1 fruit fly cellular context compared by ENCODE assay signal in genomic region chrX:15066374-15067057, dm6.
TF ChIP-seq lines count a peak whose summit lies in the region.

Gene opm (minus strand): TSS chrX:15066432.
Gene dob (plus strand): TSS chrX:15067007.

TF ChIP-seq in whole organism, embryonic, 481 proteins besides CTCF, POLR2A, EP300 and RAD21 (continued from another document and continues in another):
- TF ChIP-seq Ets97D (GFP tag; optimal IDR thresholded peaks at IDR 0.05; lab: Kevin White, UChicago), result peak; percentile 39
- no peak for TF ChIP-seq Hey (tag; optimal IDR thresholded peaks at IDR 0.05; lab: Kevin White, UChicago)
- no peak for TF ChIP-seq ssp (GFP tag; IDR thresholded peaks at IDR 0.05; lab: Robert Waterston, UW)
- TF ChIP-seq CG8944 (GFP tag; optimal IDR thresholded peaks at IDR 0.05; lab: Kevin White, UChicago), result no peak
- TF ChIP-seq Aef1 (GFP tag; IDR thresholded peaks at IDR 0.05; lab: Robert Waterston, UW), result no peak
- TF ChIP-seq luna (GFP tag; optimal IDR thresholded peaks at IDR 0.05; lab: Kevin White, UChicago), result no peak
- no peak for TF ChIP-seq CG17328 (GFP tag; IDR thresholded peaks at IDR 0.05; lab: Robert Waterston, UW)
- TF ChIP-seq Ptx1 (GFP tag; IDR thresholded peaks at IDR 0.05; lab: Robert Waterston, UW), result no peak
- TF ChIP-seq Rx (GFP tag; IDR thresholded peaks at IDR 0.05; lab: Robert Waterston, UW), result no peak
- no peak for TF ChIP-seq ewg (GFP tag; optimal IDR thresholded peaks at IDR 0.05; lab: Kevin White, UChicago)
- TF ChIP-seq CG15011 (GFP tag; optimal IDR thresholded peaks at IDR 0.05; lab: Kevin White, UChicago), result no peak
- TF ChIP-seq pfk (GFP tag; optimal IDR thresholded peaks at IDR 0.05; lab: Kevin White, UChicago), result no peak
- no peak for TF ChIP-seq CG11560 (tag; IDR thresholded peaks at IDR 0.05; lab: Robert Waterston, UW)
- no peak for TF ChIP-seq Hand (GFP tag; optimal IDR thresholded peaks at IDR 0.05; lab: Kevin White, UChicago)
- TF ChIP-seq rib (GFP tag; IDR thresholded peaks at IDR 0.05; lab: Robert Waterston, UW), result no peak
- TF ChIP-seq CG30020 (tag; optimal IDR thresholded peaks at IDR 0.05; lab: Kevin White, UChicago), result peak; percentile 48
- no peak for TF ChIP-seq C15 (GFP tag; IDR thresholded peaks at IDR 0.05; lab: Robert Waterston, UW)
- TF ChIP-seq Hr39 (optimal IDR thresholded peaks at IDR 0.05; lab: Kevin White, UChicago), result no peak
- TF ChIP-seq CG18599 (GFP tag; optimal IDR thresholded peaks at IDR 0.05; lab: Kevin White, UChicago), result no peak
- peak; percentile 28 for TF ChIP-seq CG15601 (tag; optimal IDR thresholded peaks at IDR 0.05; lab: Kevin White, UChicago)
- TF ChIP-seq Fer1 (GFP tag; optimal IDR thresholded peaks at IDR 0.05; lab: Kevin White, UChicago), result no peak
- TF ChIP-seq CG15479 (GFP tag; optimal IDR thresholded peaks at IDR 0.05; lab: Kevin White, UChicago), result no peak
- peak; percentile 6 for TF ChIP-seq CG10543 (GFP tag; optimal IDR thresholded peaks at IDR 0.05; lab: Kevin White, UChicago)
- TF ChIP-seq CG17829 (tag; optimal IDR thresholded peaks at IDR 0.05; lab: Kevin White, UChicago), result peak; percentile 35
- no peak for TF ChIP-seq ranshi (GFP tag; IDR thresholded peaks at IDR 0.05; lab: Robert Waterston, UW)
- no peak for TF ChIP-seq Vsx1 (GFP tag; optimal IDR thresholded peaks at IDR 0.05; lab: Kevin White, UChicago)
- TF ChIP-seq mirr (GFP tag; optimal IDR thresholded peaks at IDR 0.05; lab: Kevin White, UChicago), result no peak
- TF ChIP-seq CG11696 (GFP tag; IDR thresholded peaks at IDR 0.05; lab: Robert Waterston, UW), result no peak
- no peak for TF ChIP-seq btn (GFP tag; optimal IDR thresholded peaks at IDR 0.05; lab: Kevin White, UChicago)
- TF ChIP-seq lmd (GFP tag; IDR thresholded peaks at IDR 0.05; lab: Robert Waterston, UW), result no peak
- peak; percentile 64 for TF ChIP-seq nmo (GFP tag; optimal IDR thresholded peaks at IDR 0.05; lab: Kevin White, UChicago)
- no peak for TF ChIP-seq shn (GFP tag; optimal IDR thresholded peaks at IDR 0.05; lab: Kevin White, UChicago)
- no peak for TF ChIP-seq Scr (GFP tag; IDR thresholded peaks at IDR 0.05; lab: Robert Waterston, UW; ENCODE audit: partially characterized antibody)
- TF ChIP-seq CG17568 (GFP tag; optimal IDR thresholded peaks at IDR 0.05; lab: Kevin White, UChicago), result no peak
- TF ChIP-seq onecut (GFP tag; IDR thresholded peaks at IDR 0.05; lab: Robert Waterston, UW), result no peak
- TF ChIP-seq CG11504 (tag; optimal IDR thresholded peaks at IDR 0.05; lab: Kevin White, UChicago), result peak; percentile 56
- TF ChIP-seq CG15696 (tag; optimal IDR thresholded peaks at IDR 0.05; lab: Kevin White, UChicago), result peak; percentile 16
- no peak for TF ChIP-seq CG10462 (GFP tag; optimal IDR thresholded peaks at IDR 0.05; lab: Kevin White, UChicago)
- no peak for TF ChIP-seq lilli (GFP tag; optimal IDR thresholded peaks at IDR 0.05; lab: Kevin White, UChicago)
- TF ChIP-seq HLH3B (GFP tag; IDR thresholded peaks at IDR 0.05; lab: Robert Waterston, UW), result no peak
- no peak for TF ChIP-seq Sox102F (GFP tag; optimal IDR thresholded peaks at IDR 0.05; lab: Kevin White, UChicago)
- TF ChIP-seq MBD-R2 (GFP tag; IDR thresholded peaks at IDR 0.05; lab: Robert Waterston, UW), result peak; percentile 40; the same call in 1 of the 2 replicates
- no peak for TF ChIP-seq ac (GFP tag; optimal IDR thresholded peaks at IDR 0.05; lab: Kevin White, UChicago)
- TF ChIP-seq CG7745 (tag; optimal IDR thresholded peaks at IDR 0.05; lab: Kevin White, UChicago), result no peak
- no peak for TF ChIP-seq CG2199 (GFP tag; IDR thresholded peaks at IDR 0.05; lab: Robert Waterston, UW)
- TF ChIP-seq CG5180 (GFP tag; optimal IDR thresholded peaks at IDR 0.05; lab: Kevin White, UChicago), result no peak
- TF ChIP-seq CG4404 (GFP tag; IDR thresholded peaks at IDR 0.05; lab: Robert Waterston, UW), result no peak
- no peak for TF ChIP-seq Hr78 (GFP tag; optimal IDR thresholded peaks at IDR 0.05; lab: Kevin White, UChicago)
- no peak for TF ChIP-seq CG4854 (GFP tag; optimal IDR thresholded peaks at IDR 0.05; lab: Kevin White, UChicago)
- no peak for TF ChIP-seq Spps (tag; optimal IDR thresholded peaks at IDR 0.05; lab: Kevin White, UChicago)
- peak; percentile 54 for TF ChIP-seq CG12391 (tag; optimal IDR thresholded peaks at IDR 0.05; lab: Kevin White, UChicago)
- no peak for TF ChIP-seq dmrt99B (tag; optimal IDR thresholded peaks at IDR 0.05; lab: Kevin White, UChicago)
- TF ChIP-seq Side (GFP tag; optimal IDR thresholded peaks at IDR 0.05; lab: Kevin White, UChicago), result no peak
- no peak for TF ChIP-seq cas (GFP tag; IDR thresholded peaks at IDR 0.05; lab: Robert Waterston, UW)
- TF ChIP-seq en (GFP tag; optimal IDR thresholded peaks at IDR 0.05; lab: Kevin White, UChicago), result no peak
- TF ChIP-seq CG13894 (tag; optimal IDR thresholded peaks at IDR 0.05; lab: Kevin White, UChicago), result no peak
- TF ChIP-seq Opbp (GFP tag; IDR thresholded peaks at IDR 0.05; lab: Robert Waterston, UW; ENCODE audit: partially characterized antibody), result no peak
- TF ChIP-seq cad (GFP tag; optimal IDR thresholded peaks at IDR 0.05; lab: Kevin White, UChicago), result no peak
- no peak for TF ChIP-seq tx (GFP tag; optimal IDR thresholded peaks at IDR 0.05; lab: Kevin White, UChicago)
- TF ChIP-seq Hmx (GFP tag; optimal IDR thresholded peaks at IDR 0.05; lab: Kevin White, UChicago), result no peak
- peak in 1 of 2 experiments; percentile 2 for TF ChIP-seq bsh (GFP tag; optimal IDR thresholded peaks at IDR 0.05; lab: Kevin White, UChicago)
- TF ChIP-seq chif (GFP tag; optimal IDR thresholded peaks at IDR 0.05; lab: Kevin White, UChicago), result no peak
- no peak for TF ChIP-seq h (optimal IDR thresholded peaks at IDR 0.05; lab: Kevin White, UChicago)
- no peak for TF ChIP-seq dati (GFP tag; IDR thresholded peaks at IDR 0.05; lab: Robert Waterston, UW)
- TF ChIP-seq CG14667 (GFP tag; IDR thresholded peaks at IDR 0.05; lab: Robert Waterston, UW), result no peak
- TF ChIP-seq CG5953 (GFP tag; IDR thresholded peaks at IDR 0.05; lab: Robert Waterston, UW), result no peak
- no peak for TF ChIP-seq Usf (GFP tag; optimal IDR thresholded peaks at IDR 0.05; lab: Kevin White, UChicago)
- TF ChIP-seq Ssrp (tag; optimal IDR thresholded peaks at IDR 0.05; lab: Kevin White, UChicago), result peak; percentile 27
- TF ChIP-seq CG12744 (GFP tag; optimal IDR thresholded peaks at IDR 0.05; lab: Kevin White, UChicago), result no peak
- no peak for TF ChIP-seq sens-2 (GFP tag; IDR thresholded peaks at IDR 0.05; lab: Robert Waterston, UW)
- no peak for TF ChIP-seq emc (GFP tag; optimal IDR thresholded peaks at IDR 0.05; lab: Kevin White, UChicago)
- TF ChIP-seq CG7372 (GFP tag; IDR thresholded peaks at IDR 0.05; lab: Robert Waterston, UW), result no peak
- TF ChIP-seq CG10147 (GFP tag; optimal IDR thresholded peaks at IDR 0.05; lab: Kevin White, UChicago), result peak; percentile 20
- TF ChIP-seq fd3F (GFP tag; optimal IDR thresholded peaks at IDR 0.05; lab: Kevin White, UChicago), result no peak
- TF ChIP-seq CG4820 (GFP tag; optimal IDR thresholded peaks at IDR 0.05; lab: Kevin White, UChicago), result no peak
- no peak for TF ChIP-seq vvl (GFP tag; IDR thresholded peaks at IDR 0.05; lab: Robert Waterston, UW)
- no peak for TF ChIP-seq CG13775 (GFP tag; optimal IDR thresholded peaks at IDR 0.05; lab: Kevin White, UChicago)
- no peak for TF ChIP-seq wek (GFP tag; optimal IDR thresholded peaks at IDR 0.05; lab: Kevin White, UChicago)
- peak; percentile 24 for TF ChIP-seq Dek (tag; optimal IDR thresholded peaks at IDR 0.05; lab: Kevin White, UChicago)
- TF ChIP-seq CHES-1-like (GFP tag; optimal IDR thresholded peaks at IDR 0.05; lab: Kevin White, UChicago), result no peak
- TF ChIP-seq CG17612 (GFP tag; IDR thresholded peaks at IDR 0.05; lab: Robert Waterston, UW), result no peak
- peak; percentile 21 for TF ChIP-seq CG9817 (tag; optimal IDR thresholded peaks at IDR 0.05; lab: Kevin White, UChicago)
- no peak for TF ChIP-seq crol (GFP tag; IDR thresholded peaks at IDR 0.05; lab: Robert Waterston, UW)
- peak; percentile 37 for TF ChIP-seq Meics (GFP tag; optimal IDR thresholded peaks at IDR 0.05; lab: Kevin White, UChicago)
- TF ChIP-seq CG4328 (GFP tag; optimal IDR thresholded peaks at IDR 0.05; lab: Kevin White, UChicago), result no peak
- no peak for TF ChIP-seq CG12942 (GFP tag; optimal IDR thresholded peaks at IDR 0.05; lab: Kevin White, UChicago)
- TF ChIP-seq pum (GFP tag; optimal IDR thresholded peaks at IDR 0.05; lab: Kevin White, UChicago), result no peak
- TF ChIP-seq CG2889 (GFP tag; IDR thresholded peaks at IDR 0.05; lab: Robert Waterston, UW), result no peak
- TF ChIP-seq lov (optimal IDR thresholded peaks at IDR 0.05; lab: Kevin White, UChicago), result no peak
- no peak for TF ChIP-seq lov (GFP tag; IDR thresholded peaks at IDR 0.05; lab: Robert Waterston, UW)
- no peak for TF ChIP-seq CG34224 (GFP tag; IDR thresholded peaks at IDR 0.05; lab: Robert Waterston, UW; ENCODE audit: partially characterized antibody)
- TF ChIP-seq CrebB (tag; optimal IDR thresholded peaks at IDR 0.05; lab: Kevin White, UChicago), result no peak
- TF ChIP-seq Hr3 (GFP tag; optimal IDR thresholded peaks at IDR 0.05; lab: Kevin White, UChicago), result peak; percentile 9
- TF ChIP-seq Gug (GFP tag; IDR thresholded peaks at IDR 0.05; lab: Robert Waterston, UW), result no peak
- no peak for TF ChIP-seq CG34376 (GFP tag; optimal IDR thresholded peaks at IDR 0.05; lab: Kevin White, UChicago)
- TF ChIP-seq CG42726 (GFP tag; IDR thresholded peaks at IDR 0.05; lab: Robert Waterston, UW; ENCODE audit: partially characterized antibody), result no peak
- no peak for TF ChIP-seq CG7987 (GFP tag; optimal IDR thresholded peaks at IDR 0.05; lab: Kevin White, UChicago)
- TF ChIP-seq Trl (optimal IDR thresholded peaks at IDR 0.05; lab: Kevin White, UChicago), result no peak
- TF ChIP-seq Trl (GFP tag; optimal IDR thresholded peaks at IDR 0.05; lab: Kevin White, UChicago), result no peak
- TF ChIP-seq Awh (GFP tag; IDR thresholded peaks at IDR 0.05; lab: Robert Waterston, UW), result no peak
- no peak for TF ChIP-seq CG4282 (GFP tag; optimal IDR thresholded peaks at IDR 0.05; lab: Kevin White, UChicago)
- TF ChIP-seq kni (GFP tag; optimal IDR thresholded peaks at IDR 0.05; lab: Kevin White, UChicago), result no peak
- no peak for TF ChIP-seq dimm (GFP tag; IDR thresholded peaks at IDR 0.05; lab: Robert Waterston, UW)
- TF ChIP-seq CG10565 (GFP tag; optimal IDR thresholded peaks at IDR 0.05; lab: Kevin White, UChicago), result no peak
- TF ChIP-seq Xrp1 (GFP tag; IDR thresholded peaks at IDR 0.05; lab: Robert Waterston, UW), result no peak
- TF ChIP-seq CG6689 (GFP tag; IDR thresholded peaks at IDR 0.05; lab: Robert Waterston, UW), result no peak
- TF ChIP-seq inv (GFP tag; IDR thresholded peaks at IDR 0.05; lab: Robert Waterston, UW; ENCODE audit: partially characterized antibody), result no peak
- peak; percentile 33 for TF ChIP-seq CG2712 (tag; optimal IDR thresholded peaks at IDR 0.05; lab: Kevin White, UChicago)
- no peak for TF ChIP-seq croc (GFP tag; conservative IDR thresholded peaks at IDR 0.05; lab: Robert Waterston, UW)
- TF ChIP-seq CG30403 (GFP tag; optimal IDR thresholded peaks at IDR 0.05; lab: Kevin White, UChicago), result peak; percentile 46
- TF ChIP-seq NC2β (GFP tag; optimal IDR thresholded peaks at IDR 0.05; lab: Kevin White, UChicago), result no peak
- no peak for TF ChIP-seq vfl (GFP tag; optimal IDR thresholded peaks at IDR 0.05; lab: Kevin White, UChicago)
- no peak for TF ChIP-seq CG13624 (GFP tag; optimal IDR thresholded peaks at IDR 0.05; lab: Kevin White, UChicago)
- TF ChIP-seq wor (GFP tag; IDR thresholded peaks at IDR 0.05; lab: Robert Waterston, UW), result no peak
- no peak for TF ChIP-seq Elba2 (GFP tag; optimal IDR thresholded peaks at IDR 0.05; lab: Kevin White, UChicago)
- TF ChIP-seq cato (GFP tag; optimal IDR thresholded peaks at IDR 0.05; lab: Kevin White, UChicago; ENCODE audit: borderline replicate concordance), result no peak
- TF ChIP-seq pho (GFP tag; optimal IDR thresholded peaks at IDR 0.05; lab: Kevin White, UChicago), result peak; percentile 11
- no peak for TF ChIP-seq ro (GFP tag; IDR thresholded peaks at IDR 0.05; lab: Robert Waterston, UW)
- TF ChIP-seq maf-S (GFP tag; optimal IDR thresholded peaks at IDR 0.05; lab: Kevin White, UChicago), result no peak
- TF ChIP-seq repo (GFP tag; optimal IDR thresholded peaks at IDR 0.05; lab: Kevin White, UChicago), result no peak
- TF ChIP-seq mam (GFP tag; optimal IDR thresholded peaks at IDR 0.05; lab: Kevin White, UChicago), result no peak
- TF ChIP-seq CG6765 (GFP tag; optimal IDR thresholded peaks at IDR 0.05; lab: Kevin White, UChicago), result no peak
- TF ChIP-seq CG3065 (GFP tag; optimal IDR thresholded peaks at IDR 0.05; lab: Kevin White, UChicago), result no peak
- TF ChIP-seq gem (tag; optimal IDR thresholded peaks at IDR 0.05; lab: Kevin White, UChicago), result peak; percentile 61
- no peak for TF ChIP-seq fd96Cb (tag; optimal IDR thresholded peaks at IDR 0.05; lab: Kevin White, UChicago)
- TF ChIP-seq E2f1 (GFP tag; IDR thresholded peaks at IDR 0.05; lab: Robert Waterston, UW), result no peak
- TF ChIP-seq danr (GFP tag; IDR thresholded peaks at IDR 0.05; lab: Robert Waterston, UW), result no peak
- no peak for TF ChIP-seq CG16813 (GFP tag; IDR thresholded peaks at IDR 0.05; lab: Robert Waterston, UW; ENCODE audit: partially characterized antibody)
- TF ChIP-seq CG8089 (GFP tag; optimal IDR thresholded peaks at IDR 0.05; lab: Kevin White, UChicago), result no peak
- TF ChIP-seq tap (tag; optimal IDR thresholded peaks at IDR 0.05; lab: Kevin White, UChicago), result no peak
- TF ChIP-seq slbo (GFP tag; IDR thresholded peaks at IDR 0.05; lab: Robert Waterston, UW), result no peak; the same call in 1 of the 2 replicates
- TF ChIP-seq hbn (GFP tag; IDR thresholded peaks at IDR 0.05; lab: Robert Waterston, UW; ENCODE audit: partially characterized antibody), result no peak
- no peak for TF ChIP-seq ato (GFP tag; IDR thresholded peaks at IDR 0.05; lab: Robert Waterston, UW; ENCODE audit: partially characterized antibody)
- TF ChIP-seq CG12219 (GFP tag; optimal IDR thresholded peaks at IDR 0.05; lab: Kevin White, UChicago), result no peak
- TF ChIP-seq salm (tag; optimal IDR thresholded peaks at IDR 0.05; lab: Kevin White, UChicago), result no peak
- TF ChIP-seq nerfin-1 (tag; optimal IDR thresholded peaks at IDR 0.05; lab: Kevin White, UChicago), result no peak
- no peak for TF ChIP-seq bcd (GFP tag; optimal IDR thresholded peaks at IDR 0.05; lab: Kevin White, UChicago)
- no peak for TF ChIP-seq oc (tag; optimal IDR thresholded peaks at IDR 0.05; lab: Kevin White, UChicago)
- TF ChIP-seq CG1603 (tag; optimal IDR thresholded peaks at IDR 0.05; lab: Kevin White, UChicago), result peak; percentile 13
- no peak for TF ChIP-seq CG1832 (GFP tag; optimal IDR thresholded peaks at IDR 0.05; lab: Kevin White, UChicago)
- TF ChIP-seq CG15073 (GFP tag; optimal IDR thresholded peaks at IDR 0.05; lab: Kevin White, UChicago), result no peak
